Worm (Caenorhabditis elegans) whole organism, L1 larva: ENCODE data around the gene T14B4.19.

Experiments
- aha-1 ChIP-seq: fragments of 150-350 bp; optimal IDR thresholded peaks from 2 replicates; lab custom pipeline; 2014; ENCODE audit warnings: missing biosample characterization, missing genetic modification characterization
- ceh-82 ChIP-seq, 3 experiments: fragments of 150-350 bp in 1 of 3; sonication (generic microtip) in 2 of 3; optimal IDR thresholded peaks; 2 replicates each; lab custom pipeline; 2014 to 2017; ENCODE audit warnings: missing biosample characterization in 3 of 3, missing genetic modification characterization in 3 of 3
- fos-1 ChIP-seq: fragments of 150-350 bp; optimal IDR thresholded peaks from 2 replicates; lab custom pipeline; 2014; ENCODE audit warnings: missing biosample characterization, missing genetic modification characterization

- TF ChIP-seq aha-1 (tag; lab: Kevin White, UChicago): no peak
- TF ChIP-seq ceh-82 (tag; optimal IDR thresholded peaks at IDR 0.05; lab: Kevin White, UChicago): no peak
- no peak for TF ChIP-seq fos-1 (tag; lab: Kevin White, UChicago)
Observed at ce11 chrII:6698784-6699183, 13.9 kb downstream of the T14B4.19 start, which contains the start of gene C18H9.1.
